Worm (Caenorhabditis elegans) whole organism, L3 larva: ENCODE data around the gene sfxn-5.

Experiments
- nhr-67 ChIP-seq: fragments of 150-350 bp; optimal IDR thresholded peaks from 2 replicates; lab custom pipeline; 2014; ENCODE audit warnings: missing biosample characterization, missing genetic modification characterization
- snpc-4 ChIP-seq: fragments of 150-350 bp; optimal IDR thresholded peaks from 2 replicates; lab custom pipeline; 2014; ENCODE audit warnings: missing biosample characterization, missing genetic modification characterization

DNA sequence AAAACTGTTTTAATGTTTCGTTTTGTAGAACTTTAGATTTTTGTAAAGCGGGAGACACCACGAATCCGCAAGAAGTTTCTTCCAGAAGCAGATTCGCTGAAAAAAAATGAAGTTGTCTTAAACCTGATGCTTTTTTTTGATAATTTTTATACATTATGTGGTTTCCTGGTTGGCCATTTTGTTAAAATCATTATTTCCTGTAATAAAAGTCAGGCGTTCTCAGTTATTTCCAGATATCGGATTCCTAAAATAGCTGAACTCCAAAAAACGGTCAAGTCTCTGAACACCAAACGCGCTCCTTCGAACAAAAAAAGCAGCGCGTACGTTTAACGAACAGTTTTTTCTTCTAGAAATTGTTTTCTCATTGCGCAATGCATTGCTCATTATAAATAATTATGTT is 32.5 kb upstream of the sfxn-5 start:
- TF ChIP-seq snpc-4 (tag; lab: Kevin White, UChicago) (peak; percentile 14), nhr-67 (tag; lab: Kevin White, UChicago) (no peak)
